Worm (Caenorhabditis elegans): Measurements from ENCODE around the gene C05C8.1.

C05C8.1 gene

DNA sequence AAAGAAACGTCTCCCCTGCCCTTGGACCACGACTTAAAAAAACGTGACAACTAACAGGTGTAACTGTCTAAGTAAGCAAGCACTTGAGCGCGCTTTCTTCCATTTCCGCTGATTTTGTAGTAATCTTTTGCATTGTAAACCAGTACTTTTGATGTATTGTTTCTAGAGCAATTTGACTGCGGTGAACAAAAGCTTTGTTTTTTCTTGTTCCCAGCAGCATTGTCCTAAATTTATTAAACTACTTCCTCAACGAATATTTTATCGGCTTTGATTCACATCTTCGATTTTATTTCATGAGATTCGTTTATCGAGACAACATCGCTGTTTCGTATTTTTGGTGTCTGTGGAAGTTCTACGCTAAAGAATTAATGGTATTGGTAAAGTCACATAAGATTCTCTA lies 49.1 kb downstream of the C05C8.1 start, which contains the start of gene C13A2.1:
TSS of gene C13A2.1 (plus strand) at position 301 of the 400 bp plus-strand sequence.
- no peak for TF ChIP-seq sox-4 (tag; optimal IDR thresholded peaks at IDR 0.05)
- no peak for TF ChIP-seq snu-23 (GFP tag; optimal IDR thresholded peaks at IDR 0.05)
- TF ChIP-seq swsn-7 (tag; optimal IDR thresholded peaks at IDR 0.05): no peak
- no peak for TF ChIP-seq lin-39 (tag; optimal IDR thresholded peaks at IDR 0.05)
- TF ChIP-seq pag-3 (tag; optimal IDR thresholded peaks at IDR 0.05; ENCODE audit: borderline replicate concordance, insufficient read depth): no peak
- TF ChIP-seq lin-15B (tag; optimal IDR thresholded peaks at IDR 0.05): no peak
- no peak for TF ChIP-seq nhr-85 (tag)
- TF ChIP-seq ces-1 (GFP tag; optimal IDR thresholded peaks at IDR 0.05): no peak
- no peak for TF ChIP-seq hlh-17 (GFP tag; optimal IDR thresholded peaks at IDR 0.05; ENCODE audit: borderline replicate concordance)
- no peak for TF ChIP-seq grh-1 (GFP tag; IDR thresholded peaks at IDR 0.05)
- no peak for TF ChIP-seq dpl-1 (GFP tag; optimal IDR thresholded peaks at IDR 0.05)
- TF ChIP-seq nhr-84 (tag; optimal IDR thresholded peaks at IDR 0.05): no peak
- TF ChIP-seq irx-1 (tag; optimal IDR thresholded peaks at IDR 0.05): no peak
- no peak for TF ChIP-seq zip-4 (GFP tag; optimal IDR thresholded peaks at IDR 0.05)
- no peak for TF ChIP-seq rnt-1 (tag; optimal IDR thresholded peaks at IDR 0.05)
- no peak for TF ChIP-seq fkh-8 (tag; optimal IDR thresholded peaks at IDR 0.05)

Measured in whole organism, L1 larva.